Worm (Caenorhabditis elegans) whole organism, midembryonic: ENCODE data around the gene C10E2.1.
A peak's percentile ranks its signal among the peaks of the same experiment; 100 is the strongest.

ENCODE experiments used
- T22C8.4 ChIP-seq: fragments of 200-800 bp; sonication (Bioruptor generic); IDR thresholded peaks from 2 replicates; pipeline ENCODE4 v1.3.6; 2022; ENCODE audit warnings: missing genetic modification characterization, missing compliant biosample characterization
- cog-1 ChIP-seq: sonication (generic microtip); optimal IDR thresholded peaks from 2 replicates; lab custom pipeline; 2016; ENCODE audit warnings: missing genetic modification characterization, missing compliant biosample characterization
- flt-1 ChIP-seq: fragments of 200-800 bp; sonication (Bioruptor generic); IDR thresholded peaks from 2 replicates; pipeline ENCODE4 v1.3.6; 2022; ENCODE audit warnings: missing genetic modification characterization, missing compliant biosample characterization
- klf-2 ChIP-seq: fragments of 200-800 bp; sonication (Bioruptor generic); conservative IDR thresholded peaks from 2 replicates; pipeline ENCODE4 v1.3.6; 2022; ENCODE audit warnings: missing genetic modification reagents, missing genetic modification characterization, missing compliant biosample characterization
- med-1 ChIP-seq: sonication (generic microtip); optimal IDR thresholded peaks from 2 replicates; lab custom pipeline; 2017; ENCODE audit warnings: missing genetic modification characterization, mild to moderate bottlenecking, missing compliant biosample characterization, antibody characterized with exemption, missing genetic modification reagents; ENCODE audit not compliant: insufficient read depth
- ref-1 ChIP-seq: fragments of 200-800 bp; sonication (Bioruptor generic); conservative IDR thresholded peaks from 2 replicates; pipeline ENCODE4 v1.3.6; 2022; ENCODE audit warnings: missing genetic modification reagents, missing genetic modification characterization, missing compliant biosample characterization
- tab-1 ChIP-seq: fragments of 200-800 bp; sonication (Bioruptor generic); IDR thresholded peaks from 2 replicates; pipeline ENCODE4 v1.3.6; 2022; ENCODE audit warnings: missing genetic modification characterization, missing compliant biosample characterization
- ztf-23 ChIP-seq: fragments of 200-800 bp; sonication (Bioruptor generic); IDR thresholded peaks from 2 replicates; pipeline ENCODE4 v1.3.6; 2022; ENCODE audit warnings: missing genetic modification reagents, missing genetic modification characterization, missing compliant biosample characterization
- ztf-29 ChIP-seq: fragments of 200-800 bp; sonication (Bioruptor generic); IDR thresholded peaks from 2 replicates; pipeline ENCODE4 v1.3.6; 2022; ENCODE audit warnings: missing genetic modification reagents, missing genetic modification characterization, missing compliant biosample characterization

The C10E2.1 gene

ce11 chrX:16762529-16762928 is at the start of gene C10E2.1:
Gene C10E2.1 (plus strand): TSS chrX:16762829.
- TF ChIP-seq cog-1 (tag; lab: Kevin White, UChicago), result no peak
- no peak for TF ChIP-seq med-1 (GFP tag; lab: Kevin White, UChicago)
- no peak for TF ChIP-seq ztf-29 (GFP tag; lab: Robert Waterston, UW)
- no peak for TF ChIP-seq klf-2 (GFP tag; lab: Robert Waterston, UW)
- no peak for TF ChIP-seq ref-1 (GFP tag; lab: Robert Waterston, UW)
- no peak for TF ChIP-seq T22C8.4 (GFP tag; lab: Robert Waterston, UW)
- no peak for TF ChIP-seq flt-1 (GFP tag; lab: Robert Waterston, UW)
- no peak for TF ChIP-seq tab-1 (GFP tag; lab: Robert Waterston, UW)
- no peak for TF ChIP-seq ztf-23

DNA sequence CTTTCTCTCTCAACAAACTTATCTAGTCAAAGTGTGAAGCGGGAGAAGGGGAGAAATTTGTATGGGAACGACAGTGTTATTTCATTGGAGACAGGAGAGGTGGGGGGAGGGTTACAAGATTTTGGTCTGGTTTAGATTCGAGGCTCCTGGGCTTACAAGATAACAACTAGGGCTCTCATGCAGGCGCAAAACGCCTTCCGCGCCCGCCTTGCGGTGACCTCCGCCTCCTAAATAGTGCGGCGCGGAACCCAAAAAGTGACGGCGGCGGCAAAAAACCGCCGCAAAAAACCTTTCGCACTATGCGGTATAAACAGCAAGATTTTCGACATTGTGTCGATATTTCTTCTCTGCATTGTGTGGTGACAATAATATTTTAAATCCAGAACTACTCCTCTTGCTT is 46.7 kb upstream of the C10E2.1 start:
- TF ChIP-seq flt-1 (GFP tag; lab: Robert Waterston, UW), result no peak

DNA sequence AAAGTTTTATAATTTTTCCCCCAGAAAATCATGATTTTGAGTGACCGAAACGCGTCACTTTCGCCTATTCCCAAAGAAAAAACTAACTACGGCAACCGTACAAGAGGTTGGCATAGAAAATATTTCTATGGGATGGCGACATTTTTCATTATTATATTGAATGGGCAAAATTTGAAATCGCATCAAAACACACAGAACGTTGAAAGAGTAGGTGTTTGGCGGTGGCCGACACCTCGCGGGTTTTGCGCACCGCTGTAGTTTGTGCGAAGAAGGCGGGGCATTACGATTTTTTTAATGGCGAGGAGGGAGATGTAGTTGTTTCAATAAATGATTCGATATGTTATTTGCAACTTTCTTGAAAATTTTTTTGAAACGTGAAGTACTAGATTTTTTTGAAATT is 40.7 kb upstream of the C10E2.1 start:
- TF ChIP-seq klf-2 (GFP tag; lab: Robert Waterston, UW), result no peak
- no peak for TF ChIP-seq T22C8.4 (GFP tag; lab: Robert Waterston, UW)
- no peak for TF ChIP-seq ref-1 (GFP tag; lab: Robert Waterston, UW)
- no peak for TF ChIP-seq cog-1 (tag; lab: Kevin White, UChicago)
- no peak for TF ChIP-seq ztf-29 (GFP tag; lab: Robert Waterston, UW)
- TF ChIP-seq flt-1 (GFP tag; lab: Robert Waterston, UW), result no peak
- no peak for TF ChIP-seq tab-1 (GFP tag; lab: Robert Waterston, UW)
- TF ChIP-seq med-1 (GFP tag; lab: Kevin White, UChicago), result no peak
- TF ChIP-seq ztf-23, result no peak

- no peak for TF ChIP-seq flt-1 (GFP tag; lab: Robert Waterston, UW)
- no peak for TF ChIP-seq ref-1 (GFP tag; lab: Robert Waterston, UW)
- TF ChIP-seq tab-1 (GFP tag; lab: Robert Waterston, UW), result no peak
- no peak for TF ChIP-seq ztf-23
- TF ChIP-seq ztf-29 (GFP tag; lab: Robert Waterston, UW), result no peak
- no peak for TF ChIP-seq cog-1 (tag; lab: Kevin White, UChicago)
- no peak for TF ChIP-seq klf-2 (GFP tag; lab: Robert Waterston, UW)
Measured at ce11 chrX:16724954-16725353, 37.7 kb upstream of the C10E2.1 start.

- no peak for TF ChIP-seq tab-1 (GFP tag; lab: Robert Waterston, UW)
- peak; percentile 74 for TF ChIP-seq flt-1 (GFP tag; lab: Robert Waterston, UW)
- TF ChIP-seq ref-1 (GFP tag; lab: Robert Waterston, UW), result no peak
- no peak for TF ChIP-seq klf-2 (GFP tag; lab: Robert Waterston, UW)
- TF ChIP-seq cog-1 (tag; lab: Kevin White, UChicago), result peak; percentile 78
- no peak for TF ChIP-seq med-1 (GFP tag; lab: Kevin White, UChicago)
- peak; percentile 14; the same call in 1 of the 2 replicates for TF ChIP-seq ztf-29 (GFP tag; lab: Robert Waterston, UW)
- TF ChIP-seq ztf-23, result peak; percentile 63; the same call in 1 of the 2 replicates
Measured at ce11 chrX:16726879-16727278, 35.8 kb upstream of the C10E2.1 start.

DNA sequence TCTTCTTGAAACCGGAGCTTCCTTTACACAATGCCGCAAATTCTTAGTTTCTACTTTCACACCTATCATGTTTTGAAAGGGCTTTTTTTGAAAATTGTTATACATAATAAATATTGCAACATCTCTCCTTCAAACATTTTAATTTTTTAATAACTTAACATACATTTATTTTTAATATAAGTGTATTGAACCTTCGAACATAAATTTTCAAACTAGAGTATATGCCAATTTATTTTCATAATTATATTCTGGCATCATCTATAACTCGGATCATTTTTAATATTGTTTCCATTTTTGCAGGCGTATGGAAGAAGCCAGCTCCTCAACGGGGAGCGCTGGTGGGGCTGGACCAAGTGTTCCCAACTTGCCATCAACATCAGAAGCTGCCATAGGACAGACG is 33.4 kb upstream of the C10E2.1 start, which contains the start of gene hda-4:
TSS of gene hda-4 (plus strand) at position 301 of the 400 bp plus-strand sequence.
- TF ChIP-seq flt-1 (GFP tag; lab: Robert Waterston, UW) (no peak), tab-1 (GFP tag; lab: Robert Waterston, UW) (no peak), T22C8.4 (GFP tag; lab: Robert Waterston, UW) (no peak), ztf-23 (no peak), klf-2 (GFP tag; lab: Robert Waterston, UW) (no peak), ztf-29 (GFP tag; lab: Robert Waterston, UW) (no peak), med-1 (GFP tag; lab: Kevin White, UChicago) (no peak), ref-1 (GFP tag; lab: Robert Waterston, UW) (no peak), cog-1 (tag; lab: Kevin White, UChicago) (no peak)

ce11 chrX:16731167-16731566 is 31.5 kb upstream of the C10E2.1 start:
- no peak for TF ChIP-seq flt-1 (GFP tag; lab: Robert Waterston, UW)

DNA sequence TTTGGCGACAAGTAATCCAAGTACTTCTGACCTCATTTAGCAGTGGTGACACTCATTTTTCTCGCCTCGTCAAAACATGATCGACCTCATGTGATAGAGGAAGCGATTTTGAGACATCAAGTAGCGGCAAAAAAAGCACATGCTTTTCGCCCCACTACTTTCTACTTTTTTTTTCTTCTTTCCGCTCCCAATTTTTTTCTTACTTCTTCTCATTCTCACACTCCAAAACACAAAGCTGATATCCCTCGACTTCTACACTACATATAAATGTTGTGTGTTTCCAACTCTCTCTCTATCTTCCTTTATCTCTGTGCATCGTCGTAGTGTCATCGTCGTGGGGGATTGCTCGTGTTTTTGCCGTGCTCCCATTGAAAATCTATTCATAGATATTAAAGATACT is 30.4 kb upstream of the C10E2.1 start:
- no peak for TF ChIP-seq ztf-29 (GFP tag; lab: Robert Waterston, UW)
- TF ChIP-seq flt-1 (GFP tag; lab: Robert Waterston, UW), result no peak
- no peak for TF ChIP-seq T22C8.4 (GFP tag; lab: Robert Waterston, UW)
- no peak for TF ChIP-seq tab-1 (GFP tag; lab: Robert Waterston, UW)
- no peak for TF ChIP-seq cog-1 (tag; lab: Kevin White, UChicago)
- no peak for TF ChIP-seq klf-2 (GFP tag; lab: Robert Waterston, UW)
- no peak for TF ChIP-seq ztf-23
- no peak for TF ChIP-seq med-1 (GFP tag; lab: Kevin White, UChicago)
- no peak for TF ChIP-seq ref-1 (GFP tag; lab: Robert Waterston, UW)

DNA sequence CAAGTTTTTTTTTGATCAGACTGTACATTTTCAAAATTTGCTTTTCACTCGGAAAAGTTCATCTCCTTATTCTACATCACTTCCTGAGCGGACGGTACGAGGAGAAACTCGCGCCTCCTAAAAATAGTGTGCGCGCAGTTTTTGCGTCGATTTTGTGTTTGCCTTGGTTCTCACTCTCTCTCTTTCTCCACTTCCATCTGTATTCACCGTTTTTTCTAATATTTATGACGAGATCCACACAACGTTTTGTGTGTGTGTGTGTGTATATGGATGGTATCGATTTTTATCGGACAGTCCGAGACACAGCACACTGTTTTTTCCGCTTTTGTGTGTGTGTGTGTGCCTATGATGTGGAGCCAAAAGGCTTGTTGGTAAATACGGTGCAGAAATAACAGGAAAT is 29.2 kb upstream of the C10E2.1 start:
- TF ChIP-seq ztf-29 (GFP tag; lab: Robert Waterston, UW) (no peak), med-1 (GFP tag; lab: Kevin White, UChicago) (no peak), ref-1 (GFP tag; lab: Robert Waterston, UW) (no peak), klf-2 (GFP tag; lab: Robert Waterston, UW) (no peak), cog-1 (tag; lab: Kevin White, UChicago) (no peak), flt-1 (GFP tag; lab: Robert Waterston, UW) (no peak), tab-1 (GFP tag; lab: Robert Waterston, UW) (no peak), T22C8.4 (GFP tag; lab: Robert Waterston, UW) (no peak), ztf-23 (no peak)

DNA sequence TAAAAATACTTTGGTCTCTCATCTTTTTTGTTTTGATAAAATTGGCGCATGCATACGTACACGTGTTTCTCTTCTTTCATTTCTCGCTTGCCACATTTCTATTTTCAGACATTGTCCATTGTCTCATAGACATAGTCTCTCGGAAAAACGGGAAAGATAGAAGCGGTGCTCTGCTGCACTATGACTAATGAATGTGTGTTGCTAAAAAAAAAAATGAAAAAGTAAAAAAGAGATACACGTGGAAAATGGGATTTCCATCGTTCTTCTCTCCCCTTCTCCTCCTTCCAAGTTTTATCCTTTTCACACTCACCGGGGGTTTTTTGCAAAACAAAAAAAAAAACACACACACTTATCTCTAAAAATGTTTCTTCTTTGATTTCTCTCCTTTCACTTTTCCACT is 27.7 kb upstream of the C10E2.1 start:
- TF ChIP-seq ref-1 (GFP tag; lab: Robert Waterston, UW) (no peak), klf-2 (GFP tag; lab: Robert Waterston, UW) (no peak), cog-1 (tag; lab: Kevin White, UChicago) (no peak), med-1 (GFP tag; lab: Kevin White, UChicago) (no peak), tab-1 (GFP tag; lab: Robert Waterston, UW) (no peak), flt-1 (GFP tag; lab: Robert Waterston, UW) (no peak), ztf-23 (no peak)
